Fruit fly (Drosophila melanogaster) whole organism, adult: ENCODE results near the gene Prosbeta2R2.

ENCODE experiments used
- CG11617 ChIP-seq: fragments of 200-800 bp; sonication (Bioruptor generic); optimal IDR thresholded peaks from 2 replicates; lab custom pipeline; 2017; ENCODE audit warnings: mild to moderate bottlenecking, missing biosample characterization, missing genetic modification reagents, missing genetic modification characterization
- CG12768 ChIP-seq: fragments of 200-800 bp; sonication (Bioruptor generic); optimal IDR thresholded peaks from 2 replicates; lab custom pipeline; 2017; ENCODE audit warnings: missing biosample characterization, missing genetic modification characterization, mild to moderate bottlenecking, moderate library complexity, missing genetic modification reagents
- CG14711 ChIP-seq: fragments of 200-800 bp; sonication (Bioruptor generic); optimal IDR thresholded peaks from 2 replicates; lab custom pipeline; 2018; ENCODE audit warnings: missing biosample characterization, mild to moderate bottlenecking, missing genetic modification characterization, moderate library complexity
- CG1620 ChIP-seq: fragments of 200-800 bp; sonication (Bioruptor generic); optimal IDR thresholded peaks from 2 replicates; lab custom pipeline; 2016; ENCODE audit warnings: missing biosample characterization, missing genetic modification characterization
- CG33017 ChIP-seq: fragments of 200-800 bp; sonication (Bioruptor generic); optimal IDR thresholded peaks from 2 replicates; lab custom pipeline; 2018; ENCODE audit warnings: missing biosample characterization, mild to moderate bottlenecking, missing genetic modification characterization, moderate library complexity
- CG5204 ChIP-seq: fragments of 200-800 bp; sonication (Bioruptor generic); optimal IDR thresholded peaks from 2 replicates; lab custom pipeline; 2016; ENCODE audit warnings: missing biosample characterization, missing genetic modification characterization
- CG7045 ChIP-seq: fragments of 200-800 bp; sonication (Bioruptor generic); optimal IDR thresholded peaks from 2 replicates; lab custom pipeline; 2017; ENCODE audit warnings: missing biosample characterization, mild to moderate bottlenecking, missing genetic modification characterization
- CG7101 ChIP-seq: fragments of 200-800 bp; sonication (Bioruptor generic); optimal IDR thresholded peaks from 2 replicates; lab custom pipeline; 2018; ENCODE audit warnings: missing biosample characterization, mild to moderate bottlenecking, missing genetic modification characterization, moderate library complexity
- Clk ChIP-seq: fragments of 200-800 bp; sonication (Bioruptor generic); optimal IDR thresholded peaks from 2 replicates; lab custom pipeline; 2017; ENCODE audit warnings: missing biosample characterization, missing genetic modification characterization
- Crg-1 ChIP-seq: fragments of 200-800 bp; sonication (Bioruptor generic); optimal IDR thresholded peaks from 2 replicates; lab custom pipeline; 2016; ENCODE audit warnings: missing biosample characterization, missing genetic modification characterization
- Hr96 ChIP-seq: fragments of 200-800 bp; sonication (Bioruptor generic); optimal IDR thresholded peaks from 2 replicates; lab custom pipeline; 2016; ENCODE audit warnings: missing biosample characterization, missing genetic modification characterization
- Mnt ChIP-seq: fragments of 200-800 bp; sonication (Bioruptor generic); optimal IDR thresholded peaks from 2 replicates; lab custom pipeline; 2016; ENCODE audit warnings: missing biosample characterization, mild to moderate bottlenecking, missing genetic modification characterization
- bab1 ChIP-seq: fragments of 200-800 bp; sonication (Bioruptor generic); optimal IDR thresholded peaks from 3 replicates; lab custom pipeline; 2019; ENCODE audit warnings: missing biosample characterization, mild to moderate bottlenecking, missing genetic modification characterization, moderate library complexity
- cic ChIP-seq: fragments of 200-800 bp; sonication (Bioruptor generic); optimal IDR thresholded peaks from 2 replicates; lab custom pipeline; 2017; ENCODE audit warnings: missing biosample characterization, mild to moderate bottlenecking, missing genetic modification characterization, moderate library complexity
- cnc ChIP-seq, 2 experiments: fragments of >200 bp; optimal IDR thresholded peaks; 2 replicates each; lab custom pipeline; 2017
- kay ChIP-seq: fragments of 200-800 bp; sonication (Bioruptor generic); peaks from one replicate; lab custom pipeline; 2016; ENCODE audit warnings: missing biosample characterization, missing genetic modification characterization, borderline replicate concordance
- ovo ChIP-seq: fragments of 200-800 bp; sonication (Bioruptor generic); optimal IDR thresholded peaks from 2 replicates; lab custom pipeline; 2016; ENCODE audit warnings: missing biosample characterization, missing genetic modification characterization
- pad ChIP-seq: fragments of 200-800 bp; sonication (Bioruptor generic); optimal IDR thresholded peaks from 3 replicates; lab custom pipeline; 2017; ENCODE audit warnings: missing biosample characterization, missing genetic modification characterization, mild to moderate bottlenecking, moderate library complexity, missing genetic modification reagents
- tj ChIP-seq: fragments of 200-800 bp; sonication (Bioruptor generic); optimal IDR thresholded peaks from 3 replicates; lab custom pipeline; 2017; ENCODE audit warnings: missing biosample characterization, mild to moderate bottlenecking, missing genetic modification characterization, moderate library complexity
- toe ChIP-seq: fragments of 200-800 bp; sonication (Bioruptor generic); optimal IDR thresholded peaks from 2 replicates; lab custom pipeline; 2016; ENCODE audit warnings: missing biosample characterization, missing genetic modification characterization

Prosbeta2R2 gene

dm6 chr3R:5207277-5208114, 11.8 kb downstream of the Prosbeta2R2 start:
- no peak for TF ChIP-seq toe (GFP tag; lab: Kevin White, UChicago)
- TF ChIP-seq tj (GFP tag; lab: Kevin White, UChicago): no peak
- no peak for TF ChIP-seq CG7045 (GFP tag; lab: Kevin White, UChicago)
- TF ChIP-seq CG14711: no peak
- no peak for TF ChIP-seq bab1 (GFP tag; lab: Kevin White, UChicago)

dm6 chr3R:5205319-5206033, 13.9 kb downstream of the Prosbeta2R2 start:
- TF ChIP-seq CG12768: no peak
- TF ChIP-seq tj (GFP tag; lab: Kevin White, UChicago): peak; percentile 79

dm6 chr3R:5203796-5204195, 15.5 kb downstream of the Prosbeta2R2 start:
- TF ChIP-seq CG5204 (GFP tag; lab: Kevin White, UChicago) (no peak), bab1 (GFP tag; lab: Kevin White, UChicago) (no peak), cic (GFP tag; lab: Kevin White, UChicago) (no peak), ovo (GFP tag; lab: Kevin White, UChicago) (no peak), kay (GFP tag; lab: Kevin White, UChicago) (no peak), CG11617 (GFP tag; lab: Kevin White, UChicago) (no peak), CG33017 (tag; lab: Kevin White, UChicago) (no peak), Hr96 (GFP tag; lab: Kevin White, UChicago) (no peak)

- TF ChIP-seq cic (GFP tag; lab: Kevin White, UChicago) (no peak), CG7045 (GFP tag; lab: Kevin White, UChicago) (no peak), tj (GFP tag; lab: Kevin White, UChicago) (no peak), pad (no peak), CG1620 (GFP tag; lab: Kevin White, UChicago) (no peak), CG33017 (tag; lab: Kevin White, UChicago) (no peak), CG5204 (GFP tag; lab: Kevin White, UChicago) (no peak), Mnt (GFP tag; lab: Kevin White, UChicago) (no peak), CG12768 (no peak), CG14711 (no peak), CG11617 (GFP tag; lab: Kevin White, UChicago) (no peak), bab1 (GFP tag; lab: Kevin White, UChicago) (no peak), cnc (optimal IDR thresholded peaks at IDR 0.05; lab: Kevin White, UChicago) (no peak), Clk (GFP tag; lab: Kevin White, UChicago) (no peak), Hr96 (GFP tag; lab: Kevin White, UChicago) (no peak), Crg-1 (no peak), toe (GFP tag; lab: Kevin White, UChicago) (no peak), kay (GFP tag; lab: Kevin White, UChicago) (no peak)
Measured at dm6 chr3R:5199581-5199980, 19.7 kb downstream of the Prosbeta2R2 start.

- TF ChIP-seq bab1 (GFP tag; lab: Kevin White, UChicago) (no peak), CG12768 (peak; percentile 55), Crg-1 (no peak), toe (GFP tag; lab: Kevin White, UChicago) (peak; percentile 26), CG7045 (GFP tag; lab: Kevin White, UChicago) (peak; percentile 50), cic (GFP tag; lab: Kevin White, UChicago) (no peak), tj (GFP tag; lab: Kevin White, UChicago) (no peak), CG7101 (peak; percentile 27), ovo (GFP tag; lab: Kevin White, UChicago) (no peak), kay (GFP tag; lab: Kevin White, UChicago) (no peak), CG1620 (GFP tag; lab: Kevin White, UChicago) (no peak), Mnt (GFP tag; lab: Kevin White, UChicago) (no peak), cnc (optimal IDR thresholded peaks at IDR 0.05; lab: Kevin White, UChicago) (no peak), Hr96 (GFP tag; lab: Kevin White, UChicago) (no peak), CG33017 (tag; lab: Kevin White, UChicago) (peak; percentile 56), CG14711 (peak; percentile 46), CG5204 (GFP tag; lab: Kevin White, UChicago) (no peak), CG11617 (GFP tag; lab: Kevin White, UChicago) (no peak), pad (no peak), Clk (GFP tag; lab: Kevin White, UChicago) (peak; percentile 17)
Measured at dm6 chr3R:5198302-5198701, 21.0 kb downstream of the Prosbeta2R2 start.

- TF ChIP-seq toe (GFP tag; lab: Kevin White, UChicago) (no peak), CG1620 (GFP tag; lab: Kevin White, UChicago) (no peak), Hr96 (GFP tag; lab: Kevin White, UChicago) (no peak), kay (GFP tag; lab: Kevin White, UChicago) (peak; percentile 52)
Measured at dm6 chr3R:5193271-5193670, 26.1 kb downstream of the Prosbeta2R2 start.
